Fruit fly (Drosophila melanogaster): Measurements from ENCODE around the gene CG34133.

CG34133 gene

DNA sequence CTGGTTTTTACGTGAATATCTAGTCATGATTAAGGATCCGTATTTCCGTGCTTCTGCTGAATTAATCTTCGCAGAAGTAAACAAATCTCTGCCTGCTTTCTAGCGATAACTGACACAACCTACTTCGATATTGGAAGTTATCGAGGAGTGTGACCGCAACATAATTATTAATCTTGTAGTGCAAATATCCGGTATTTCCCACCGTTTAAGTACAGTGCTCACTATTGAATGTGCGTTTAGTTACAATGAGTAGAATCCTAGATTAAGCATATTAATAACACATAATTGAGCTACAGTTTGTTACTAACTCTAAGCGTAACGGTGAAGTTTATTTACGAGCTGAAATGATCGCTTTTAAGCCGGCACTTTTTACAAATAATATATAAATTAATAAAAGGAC, 9.4 kb upstream of the CG34133 start (continued):
- TF ChIP-seq cg (GFP tag; optimal IDR thresholded peaks at IDR 0.05) (no peak), CG16863 (GFP tag; optimal IDR thresholded peaks at IDR 0.05) (no peak), Aef1 (GFP tag; IDR thresholded peaks at IDR 0.05) (peak; percentile 13; the same call in 1 of the 3 replicates), kni (GFP tag; optimal IDR thresholded peaks at IDR 0.05) (no peak), Hmx (GFP tag; optimal IDR thresholded peaks at IDR 0.05) (no peak), bbx (GFP tag; IDR thresholded peaks at IDR 0.05; ENCODE audit: partially characterized antibody) (peak; percentile 36; the same call in 1 of the 2 replicates), sens-2 (GFP tag; IDR thresholded peaks at IDR 0.05) (peak; percentile 38; the same call in 1 of the 2 replicates), org-1 (GFP tag; optimal IDR thresholded peaks at IDR 0.05) (no peak), Blimp-1 (GFP tag; optimal IDR thresholded peaks at IDR 0.05) (peak; percentile 3), schlank (tag; optimal IDR thresholded peaks at IDR 0.05) (peak; percentile 21), jing (GFP tag; optimal IDR thresholded peaks at IDR 0.05) (no peak), usp (GFP tag; optimal IDR thresholded peaks at IDR 0.05) (no peak), CG13123 (GFP tag; optimal IDR thresholded peaks at IDR 0.05) (peak; percentile 20), Max (GFP tag; optimal IDR thresholded peaks at IDR 0.05) (no peak), chinmo (GFP tag; IDR thresholded peaks at IDR 0.05; ENCODE audit: partially characterized antibody) (no peak), CrebB (tag; optimal IDR thresholded peaks at IDR 0.05) (peak; percentile 53), her (GFP tag; optimal IDR thresholded peaks at IDR 0.05) (no peak), pfk (GFP tag; optimal IDR thresholded peaks at IDR 0.05) (no peak), CG2678 (tag; optimal IDR thresholded peaks at IDR 0.05) (no peak), CG4282 (GFP tag; optimal IDR thresholded peaks at IDR 0.05) (no peak), ro (GFP tag; IDR thresholded peaks at IDR 0.05) (no peak), CG2712 (tag; optimal IDR thresholded peaks at IDR 0.05) (peak; percentile 56), Mrtf (GFP tag; IDR thresholded peaks at IDR 0.05) (peak; percentile 50; the same call in 1 of the 3 replicates), crol (GFP tag; IDR thresholded peaks at IDR 0.05) (no peak), CG8478 (optimal IDR thresholded peaks at IDR 0.05) (no peak), ftz-f1 (GFP tag; optimal IDR thresholded peaks at IDR 0.05) (no peak), CG17612 (GFP tag; IDR thresholded peaks at IDR 0.05) (no peak), NC2β (GFP tag; optimal IDR thresholded peaks at IDR 0.05) (peak; percentile 7), CG9609 (GFP tag; optimal IDR thresholded peaks at IDR 0.05) (no peak), CG18619 (GFP tag; optimal IDR thresholded peaks at IDR 0.05) (peak; percentile 16), CG13296 (GFP tag; optimal IDR thresholded peaks at IDR 0.05) (peak; percentile 73), CG4617 (GFP tag; optimal IDR thresholded peaks at IDR 0.05; ENCODE audit: borderline replicate concordance) (peak; percentile 23), CG9727 (GFP tag; optimal IDR thresholded peaks at IDR 0.05) (peak; percentile 3), CG7963 (GFP tag; IDR thresholded peaks at IDR 0.05; ENCODE audit: partially characterized antibody) (no peak; the same call in 2 of the 3 replicates), CG1792 (GFP tag; optimal IDR thresholded peaks at IDR 0.05) (no peak), Lpt (GFP tag; optimal IDR thresholded peaks at IDR 0.05) (no peak), CG8924 (tag; optimal IDR thresholded peaks at IDR 0.05) (peak; percentile 42), run (tag; optimal IDR thresholded peaks at IDR 0.05) (no peak), mam (GFP tag; optimal IDR thresholded peaks at IDR 0.05) (no peak), CG2199 (GFP tag; IDR thresholded peaks at IDR 0.05) (0 out of 3 replicates have a peak, but pooled peaks have one; percentile 31), CG9437 (GFP tag; optimal IDR thresholded peaks at IDR 0.05) (peak; percentile 3), CG33213 (GFP tag; optimal IDR thresholded peaks at IDR 0.05) (no peak), slbo (GFP tag; IDR thresholded peaks at IDR 0.05) (peak; percentile 83), gt (GFP tag; IDR thresholded peaks at IDR 0.05) (no peak), CG31224 (GFP tag; IDR thresholded peaks at IDR 0.05) (0 out of 2 replicates have a peak, but pooled peaks have one; percentile 34), CG18599 (GFP tag; optimal IDR thresholded peaks at IDR 0.05) (no peak), CG17385 (GFP tag; optimal IDR thresholded peaks at IDR 0.05) (no peak), gsb (GFP tag; IDR thresholded peaks at IDR 0.05) (no peak), CG10321 (GFP tag; IDR thresholded peaks at IDR 0.05) (no peak), CG13624 (GFP tag; optimal IDR thresholded peaks at IDR 0.05) (peak; percentile 56), esg (GFP tag; conservative IDR thresholded peaks at IDR 0.05) (no peak), CG11093 (GFP tag; IDR thresholded peaks at IDR 0.05) (no peak)
